Worm (Caenorhabditis elegans) whole organism, L4/young adult: ENCODE data around the gene nstp-8.

ENCODE experiments used
- W03F9.2 ChIP-seq: fragments of 150-350 bp; optimal IDR thresholded peaks from 2 replicates; lab custom pipeline; 2014; ENCODE audit warnings: missing biosample characterization, missing genetic modification characterization
- dao-5 ChIP-seq: sonication (generic microtip); optimal IDR thresholded peaks from 2 replicates; lab custom pipeline; 2016; ENCODE audit warnings: missing genotype, missing genetic modification characterization, moderate library complexity, missing compliant biosample characterization
- him-1 ChIP-seq: sonication (generic microtip); optimal IDR thresholded peaks from 2 replicates; lab custom pipeline; 2016; ENCODE audit warnings: missing genotype, missing genetic modification reagents, missing genetic modification characterization, missing compliant biosample characterization

nstp-8 gene

ce11 chrV:2215352-2215751 is at the start of gene nstp-8:
Gene nstp-8, plus strand, starts transcription at chrV:2215652.
- no peak for TF ChIP-seq W03F9.2
- no peak for TF ChIP-seq him-1
- TF ChIP-seq dao-5 (tag; lab: Kevin White, UChicago) = no peak

ce11 chrV:2166679-2167078 is 48.8 kb upstream of the nstp-8 start, which contains the start of gene srbc-19:
Gene srbc-19, minus strand, starts transcription at chrV:2166779.
- no peak for TF ChIP-seq W03F9.2
- TF ChIP-seq him-1 = no peak
- no peak for TF ChIP-seq dao-5 (tag; lab: Kevin White, UChicago)

- no peak for TF ChIP-seq dao-5 (tag; lab: Kevin White, UChicago)
- TF ChIP-seq him-1 = no peak
- TF ChIP-seq W03F9.2 = no peak
These were observed 41.0 kb upstream of the nstp-8 start for ce11 chrV:2174465-2174864.

- TF ChIP-seq him-1 = no peak
- no peak for TF ChIP-seq dao-5 (tag; lab: Kevin White, UChicago)
- TF ChIP-seq W03F9.2 = no peak
These were observed 40.2 kb upstream of the nstp-8 start, which contains the start of gene C45H4.18 for ce11 chrV:2175242-2175641. Gene C45H4.18, plus strand, starts transcription at chrV:2175542.

ce11 chrV:2177307-2177764 is 38.1 kb upstream of the nstp-8 start, which contains the start of gene srbc-17:
Gene srbc-17, plus strand, starts transcription at chrV:2177714.
- TF ChIP-seq dao-5 (tag; lab: Kevin White, UChicago) (no peak), W03F9.2 (no peak), him-1 (no peak)

ce11 chrV:2179214-2179613 is 36.2 kb upstream of the nstp-8 start, which contains the start of gene cyp-33C1:
Gene cyp-33C1, plus strand, starts transcription at chrV:2179514.
- TF ChIP-seq dao-5 (tag; lab: Kevin White, UChicago) (no peak), him-1 (no peak), W03F9.2 (no peak)

ce11 chrV:2181738-2182137 is 33.7 kb upstream of the nstp-8 start, which contains the start of gene srbc-16:
Gene srbc-16, plus strand, starts transcription at chrV:2182038.
- TF ChIP-seq him-1 (no peak), W03F9.2 (no peak), dao-5 (tag; lab: Kevin White, UChicago) (no peak)

- no peak for TF ChIP-seq dao-5 (tag; lab: Kevin White, UChicago)
- TF ChIP-seq W03F9.2 = no peak
- no peak for TF ChIP-seq him-1
These were observed 32.3 kb upstream of the nstp-8 start, which contains the start of gene cyp-33C2 for ce11 chrV:2183162-2183561. Gene cyp-33C2, plus strand, starts transcription at chrV:2183488.

ce11 chrV:2185486-2185885 is 30.0 kb upstream of the nstp-8 start:
- no peak for TF ChIP-seq dao-5 (tag; lab: Kevin White, UChicago)
- no peak for TF ChIP-seq him-1
- no peak for TF ChIP-seq W03F9.2

- TF ChIP-seq W03F9.2 (no peak), dao-5 (tag; lab: Kevin White, UChicago) (no peak), him-1 (no peak)
These were observed 27.5 kb upstream of the nstp-8 start, which contains the start of gene Y5H2B.3 for ce11 chrV:2187864-2188345. Gene Y5H2B.3, plus strand, starts transcription at chrV:2188295.

ce11 chrV:2190383-2190782 is 25.1 kb upstream of the nstp-8 start:
- TF ChIP-seq him-1 (no peak), W03F9.2 (no peak), dao-5 (tag; lab: Kevin White, UChicago) (no peak)

- TF ChIP-seq him-1 (no peak), dao-5 (tag; lab: Kevin White, UChicago) (no peak), W03F9.2 (no peak)
These were observed 24.3 kb upstream of the nstp-8 start, which contains the start of gene srbc-42 for ce11 chrV:2191122-2191521. Gene srbc-42, minus strand, starts transcription at chrV:2191222.

- TF ChIP-seq W03F9.2 (no peak), dao-5 (tag; lab: Kevin White, UChicago) (no peak), him-1 (no peak)
These were observed 23.3 kb upstream of the nstp-8 start, which contains the start of gene nhr-13 for ce11 chrV:2192117-2192516. Gene nhr-13, plus strand, starts transcription at chrV:2192485.

ce11 chrV:2199594-2199993 is 15.9 kb upstream of the nstp-8 start:
- TF ChIP-seq W03F9.2 = no peak
- TF ChIP-seq him-1 = no peak
- TF ChIP-seq dao-5 (tag; lab: Kevin White, UChicago) = no peak

ce11 chrV:2200402-2200801 is 15.1 kb upstream of the nstp-8 start:
- TF ChIP-seq dao-5 (tag; lab: Kevin White, UChicago) (no peak), him-1 (no peak), W03F9.2 (no peak)

ce11 chrV:2201240-2201639 is 14.2 kb upstream of the nstp-8 start, which contains the start of gene cyp-32B1:
Gene cyp-32B1, minus strand, starts transcription at chrV:2201415.
- no peak for TF ChIP-seq him-1
- no peak for TF ChIP-seq dao-5 (tag; lab: Kevin White, UChicago)
- TF ChIP-seq W03F9.2 = no peak
